Fruit fly (Drosophila melanogaster): ENCODE data around the gene Lcp65Ab2.

Gene Lcp65Ab2

dm6 chr3L:6124616-6125408 is 21.7 kb upstream of the Lcp65Ab2 start (continued):
- TF ChIP-seq dati (GFP tag; IDR thresholded peaks at IDR 0.05) (peak; percentile 83), CG2678 (tag; optimal IDR thresholded peaks at IDR 0.05) (no peak), CG5180 (GFP tag; optimal IDR thresholded peaks at IDR 0.05) (peak; percentile 39), Sin3A (optimal IDR thresholded peaks at IDR 0.05) (peak; percentile 43), gsb (GFP tag; IDR thresholded peaks at IDR 0.05) (peak; percentile 64), CG12769 (tag; optimal IDR thresholded peaks at IDR 0.05) (peak; percentile 88), CG12659 (GFP tag; optimal IDR thresholded peaks at IDR 0.05) (peak; percentile 39), ci (GFP tag; IDR thresholded peaks at IDR 0.05) (peak; percentile 98), CG4730 (GFP tag; IDR thresholded peaks at IDR 0.05) (peak; percentile 19; the same call in 1 of the 2 replicates), vnd (GFP tag; IDR thresholded peaks at IDR 0.05; ENCODE audit: partially characterized antibody) (no peak), Med (GFP tag) (peak; percentile 97), sens-2 (GFP tag; IDR thresholded peaks at IDR 0.05) (peak; percentile 84), mam (GFP tag; optimal IDR thresholded peaks at IDR 0.05) (peak; percentile 79), pho (GFP tag; optimal IDR thresholded peaks at IDR 0.05) (peak; percentile 23), fd3F (GFP tag; optimal IDR thresholded peaks at IDR 0.05) (no peak), da (GFP tag; optimal IDR thresholded peaks at IDR 0.05) (peak; percentile 43), tna (GFP tag; IDR thresholded peaks at IDR 0.05; ENCODE audit: partially characterized antibody) (no peak), ab (GFP tag; optimal IDR thresholded peaks at IDR 0.05) (no peak), ranshi (GFP tag; IDR thresholded peaks at IDR 0.05) (peak; percentile 76; the same call in 1 of the 2 replicates), row (GFP tag; IDR thresholded peaks at IDR 0.05) (peak; percentile 22; the same call in 1 of the 3 replicates), esg (GFP tag; conservative IDR thresholded peaks at IDR 0.05) (peak; percentile 25), Blimp-1 (GFP tag; optimal IDR thresholded peaks at IDR 0.05) (peak; percentile 42), CG32767 (GFP tag; IDR thresholded peaks at IDR 0.05) (peak; percentile 70; the same call in 1 of the 2 replicates), Hey (tag; optimal IDR thresholded peaks at IDR 0.05) (peak; percentile 43), shn (GFP tag; optimal IDR thresholded peaks at IDR 0.05) (peak; percentile 50), Atf3 (GFP tag; optimal IDR thresholded peaks at IDR 0.05) (no peak), CG6654 (GFP tag; optimal IDR thresholded peaks at IDR 0.05) (peak; percentile 67), CG4328 (GFP tag; optimal IDR thresholded peaks at IDR 0.05) (peak; percentile 81), cad (GFP tag; optimal IDR thresholded peaks at IDR 0.05) (no peak), BtbVII (GFP tag; optimal IDR thresholded peaks at IDR 0.05) (peak; percentile 85), ERR (GFP tag; optimal IDR thresholded peaks at IDR 0.05) (peak; percentile 69), CG10274 (GFP tag; optimal IDR thresholded peaks at IDR 0.05) (peak; percentile 69), CG3726 (GFP tag; IDR thresholded peaks at IDR 0.05) (0 out of 3 replicates have a peak, but pooled peaks have one; percentile 43), CG9609 (GFP tag; optimal IDR thresholded peaks at IDR 0.05) (peak; percentile 21), Side (GFP tag; optimal IDR thresholded peaks at IDR 0.05) (peak; percentile 92), al (GFP tag; IDR thresholded peaks at IDR 0.05) (peak; percentile 73), CG2875 (GFP tag; optimal IDR thresholded peaks at IDR 0.05) (peak; percentile 84), CG10321 (GFP tag; IDR thresholded peaks at IDR 0.05) (peak; percentile 56; the same call in 1 of the 2 replicates), kah (GFP tag; optimal IDR thresholded peaks at IDR 0.05) (peak; percentile 64), CG8388 (GFP tag; optimal IDR thresholded peaks at IDR 0.05) (peak; percentile 55), seq (GFP tag; IDR thresholded peaks at IDR 0.05) (peak; percentile 79), nmo (GFP tag; optimal IDR thresholded peaks at IDR 0.05) (peak; percentile 29), CG17328 (GFP tag; IDR thresholded peaks at IDR 0.05) (peak; percentile 89), fd102C (GFP tag; optimal IDR thresholded peaks at IDR 0.05) (peak; percentile 82), Bteb2 (GFP tag; optimal IDR thresholded peaks at IDR 0.05) (no peak), CG12391 (tag; optimal IDR thresholded peaks at IDR 0.05) (peak; percentile 56), cas (GFP tag; IDR thresholded peaks at IDR 0.05) (no peak), CG1529 (GFP tag; optimal IDR thresholded peaks at IDR 0.05) (peak; percentile 46), maf-S (GFP tag; optimal IDR thresholded peaks at IDR 0.05) (peak; percentile 50), CHES-1-like (GFP tag; optimal IDR thresholded peaks at IDR 0.05) (peak; percentile 33)

Measured in whole organism, embryonic.